Worm (Caenorhabditis elegans) whole organism, L1 larva: ENCODE results near the gene brc-1.

Experiments used
- C16A3.4 ChIP-seq: fragments of 150-350 bp; optimal IDR thresholded peaks from 2 replicates; lab custom pipeline; 2014; ENCODE audit warnings: missing biosample characterization, missing genetic modification characterization
- aha-1 ChIP-seq: fragments of 150-350 bp; optimal IDR thresholded peaks from 2 replicates; lab custom pipeline; 2014; ENCODE audit warnings: missing biosample characterization, missing genetic modification characterization
- ceh-63 ChIP-seq: fragments of 200-800 bp; sonication (Bioruptor generic); optimal IDR thresholded peaks from 2 replicates; lab custom pipeline; 2018; ENCODE audit warnings: mild to moderate bottlenecking, missing genetic modification characterization, missing compliant biosample characterization
- ceh-88 ChIP-seq: fragments of 200-800 bp; sonication (Bioruptor generic); IDR thresholded peaks from 2 replicates; pipeline ENCODE4 v1.3.6; 2022; ENCODE audit warnings: missing genetic modification characterization, missing compliant biosample characterization
- ceh-90 ChIP-seq: sonication (generic microtip); optimal IDR thresholded peaks from 2 replicates; lab custom pipeline; 2016; ENCODE audit warnings: missing genetic modification characterization, missing compliant biosample characterization
- dsc-1 ChIP-seq: sonication (generic microtip); optimal IDR thresholded peaks from 2 replicates; lab custom pipeline; 2016; ENCODE audit warnings: mild to moderate bottlenecking, missing genetic modification characterization, missing compliant biosample characterization
- fkh-8 ChIP-seq: sonication (generic microtip); optimal IDR thresholded peaks from 2 replicates; lab custom pipeline; 2016; ENCODE audit warnings: mild to moderate bottlenecking, missing genetic modification characterization, missing compliant biosample characterization
- fos-1 ChIP-seq: fragments of 150-350 bp; optimal IDR thresholded peaks from 2 replicates; lab custom pipeline; 2014; ENCODE audit warnings: missing biosample characterization, missing genetic modification characterization
- lin-13 ChIP-seq: fragments of 150-350 bp; optimal IDR thresholded peaks from 2 replicates; lab custom pipeline; 2014; ENCODE audit warnings: missing biosample characterization, missing genetic modification reagents, missing genetic modification characterization
- mab-9 ChIP-seq: fragments of 200-800 bp; sonication (Bioruptor generic); IDR thresholded peaks from 2 replicates; pipeline ENCODE4 v1.3.6; 2022; ENCODE audit warnings: missing genetic modification reagents, missing genetic modification characterization, missing compliant biosample characterization
- nhr-20 ChIP-seq: sonication (generic microtip); optimal IDR thresholded peaks from 2 replicates; lab custom pipeline; 2016; ENCODE audit warnings: mild to moderate bottlenecking, missing genetic modification characterization, missing compliant biosample characterization
- nhr-71 ChIP-seq: sonication (generic microtip); optimal IDR thresholded peaks from 2 replicates; lab custom pipeline; 2016; ENCODE audit warnings: mild to moderate bottlenecking, missing genetic modification characterization, moderate library complexity, missing compliant biosample characterization
- nhr-77 ChIP-seq: fragments of 150-350 bp; optimal IDR thresholded peaks from 2 replicates; lab custom pipeline; 2014; ENCODE audit warnings: missing biosample characterization, missing genetic modification characterization
- nhr-85 ChIP-seq: sonication (generic microtip); peaks from one replicate; lab custom pipeline; 2016; ENCODE audit warnings: missing genetic modification characterization, inconsistent platforms, missing compliant biosample characterization
- pqm-1 ChIP-seq: sonication (generic microtip); optimal IDR thresholded peaks from 3 replicates; lab custom pipeline; 2017; ENCODE audit warnings: missing biosample characterization, missing genetic modification characterization
- snu-23 ChIP-seq: sonication (generic microtip); optimal IDR thresholded peaks from 2 replicates; lab custom pipeline; 2016; ENCODE audit warnings: missing genetic modification characterization, missing compliant biosample characterization
- unc-30 ChIP-seq: sonication (generic microtip); optimal IDR thresholded peaks from 2 replicates; lab custom pipeline; 2017; ENCODE audit warnings: missing biosample characterization, missing genetic modification characterization
- unc-62 ChIP-seq: fragments of 150-350 bp; optimal IDR thresholded peaks from 2 replicates; lab custom pipeline; 2014; ENCODE audit warnings: missing biosample characterization, missing genetic modification reagents, missing genetic modification characterization
- zag-1 ChIP-seq: fragments of 150-350 bp; optimal IDR thresholded peaks from 2 replicates; lab custom pipeline; 2014; ENCODE audit warnings: missing biosample characterization, missing genetic modification characterization
- ztf-4 ChIP-seq: fragments of 150-350 bp; optimal IDR thresholded peaks from 2 replicates; lab custom pipeline; 2014; ENCODE audit warnings: missing biosample characterization, missing genetic modification characterization

Gene brc-1

DNA sequence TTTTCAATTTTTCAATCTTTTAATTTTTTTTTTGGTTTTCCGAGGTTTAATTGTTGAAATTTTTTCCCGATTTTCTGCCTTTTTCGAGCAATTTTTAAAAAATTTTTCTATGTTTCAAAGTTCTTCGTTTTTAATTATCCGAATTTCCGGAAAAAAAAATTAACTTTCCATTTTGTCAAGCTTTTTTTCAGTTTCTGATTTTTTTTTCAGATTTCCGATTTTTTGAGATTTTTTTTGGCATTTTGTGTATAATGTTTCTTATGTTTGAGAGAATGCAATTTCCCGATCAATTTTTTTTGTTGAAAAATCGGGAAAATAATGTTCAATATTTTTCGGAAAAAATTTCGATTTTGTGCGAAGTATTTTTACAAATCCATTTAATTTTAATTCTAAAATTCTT is 55.9 kb downstream of the brc-1 start:
- TF ChIP-seq ceh-90 (tag; lab: Kevin White, UChicago) (no peak), fos-1 (tag; lab: Kevin White, UChicago) (no peak), zag-1 (no peak), ceh-63 (no peak), nhr-77 (no peak), dsc-1 (tag; lab: Kevin White, UChicago) (no peak), lin-13 (no peak), nhr-20 (tag; lab: Kevin White, UChicago) (no peak)
- TF ChIP-seq, all 84 proteins: peak for 0

DNA sequence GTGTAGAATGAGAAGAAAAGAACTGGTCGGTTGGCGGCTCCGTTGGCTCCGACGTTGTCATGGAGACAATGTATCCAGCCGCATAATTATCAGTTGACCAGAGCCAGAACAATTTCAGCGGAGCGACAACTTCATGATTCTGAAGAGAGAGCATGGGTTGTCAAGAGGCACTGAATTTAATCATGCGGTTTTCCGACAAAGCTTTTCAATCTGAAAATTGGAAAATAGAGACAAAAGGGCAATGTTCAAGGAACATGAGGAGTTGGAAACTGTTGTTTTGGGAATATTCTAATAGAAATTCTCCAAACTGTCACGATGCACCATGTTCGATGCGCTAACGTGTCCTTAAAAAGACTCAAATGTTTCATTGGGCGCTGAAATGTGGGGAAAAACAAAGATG is 58.3 kb downstream of the brc-1 start, which contains the start of gene xbx-5:
Gene xbx-5, minus strand, starts transcription at position 56 of the 400 bp plus-strand sequence.
- TF ChIP-seq nhr-71: peak; percentile 18
- peak; percentile 76 for TF ChIP-seq fkh-8 (tag; lab: Kevin White, UChicago)
- no peak for TF ChIP-seq ceh-88 (GFP tag; lab: Robert Waterston, UW)
- no peak for TF ChIP-seq unc-30 (tag; lab: Kevin White, UChicago)
- peak; percentile 0 for TF ChIP-seq nhr-85 (tag; lab: Kevin White, UChicago)

DNA sequence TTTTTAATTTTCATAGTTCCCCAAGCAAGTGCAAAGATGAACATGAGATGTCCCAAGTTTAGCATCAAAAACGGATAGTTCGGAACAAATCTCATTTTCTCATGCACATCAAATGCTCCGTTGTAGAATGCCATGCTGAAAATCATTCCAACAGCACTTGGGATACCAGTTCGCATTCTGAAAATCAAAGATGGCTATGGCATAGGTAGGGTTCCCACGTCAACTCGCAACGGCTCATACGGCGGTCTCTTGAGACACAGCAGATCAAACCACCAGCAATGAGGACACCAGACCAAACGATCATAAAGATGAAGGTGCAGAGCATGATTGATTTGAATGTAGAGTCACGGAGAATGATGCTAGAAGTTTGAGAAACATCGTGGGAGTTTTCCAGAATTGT is 59.7 kb downstream of the brc-1 start:
- TF ChIP-seq mab-9 (GFP tag; lab: Robert Waterston, UW) (no peak), C16A3.4 (no peak), ztf-4 (tag; lab: Kevin White, UChicago) (no peak), unc-62 (GFP tag; lab: Kevin White, UChicago) (no peak), snu-23 (no peak), pqm-1 (tag; lab: Kevin White, UChicago) (no peak), aha-1 (no peak)
- TF ChIP-seq, all 84 proteins: peak for 0
